Worm (Caenorhabditis elegans): ENCODE measurements around the gene F56D6.14.

- TF ChIP-seq nhr-25 (tag; optimal IDR thresholded peaks at IDR 0.05) (no peak), Y55F3AM.14 (GFP tag; optimal IDR thresholded peaks at IDR 0.05) (no peak), alr-1 (tag; optimal IDR thresholded peaks at IDR 0.05) (no peak), nhr-11 (tag; optimal IDR thresholded peaks at IDR 0.05) (no peak), skn-1 (tag; optimal IDR thresholded peaks at IDR 0.05) (no peak), unc-62 (GFP tag; optimal IDR thresholded peaks at IDR 0.05) (no peak), ama-1 (optimal IDR thresholded peaks at IDR 0.05) (no peak), ceh-82 (tag; optimal IDR thresholded peaks at IDR 0.05) (no peak), dmd-4 (tag; optimal IDR thresholded peaks at IDR 0.05) (no peak), snpc-4 (tag; optimal IDR thresholded peaks at IDR 0.05) (no peak), C34F6.9 (tag; optimal IDR thresholded peaks at IDR 0.05) (no peak), R02D3.7 (tag; optimal IDR thresholded peaks at IDR 0.05) (no peak)
These were observed 23.5 kb upstream of the F56D6.14 start, which contains the start of gene F56D6.8 for ce11 chrIV:3894004-3894480.

All from whole organism, L2 larva.